Worm (Caenorhabditis elegans): ENCODE data around the gene pezo-1.
A peak's percentile ranks its signal among the peaks of the same experiment; 100 is the strongest.

The pezo-1 gene

DNA sequence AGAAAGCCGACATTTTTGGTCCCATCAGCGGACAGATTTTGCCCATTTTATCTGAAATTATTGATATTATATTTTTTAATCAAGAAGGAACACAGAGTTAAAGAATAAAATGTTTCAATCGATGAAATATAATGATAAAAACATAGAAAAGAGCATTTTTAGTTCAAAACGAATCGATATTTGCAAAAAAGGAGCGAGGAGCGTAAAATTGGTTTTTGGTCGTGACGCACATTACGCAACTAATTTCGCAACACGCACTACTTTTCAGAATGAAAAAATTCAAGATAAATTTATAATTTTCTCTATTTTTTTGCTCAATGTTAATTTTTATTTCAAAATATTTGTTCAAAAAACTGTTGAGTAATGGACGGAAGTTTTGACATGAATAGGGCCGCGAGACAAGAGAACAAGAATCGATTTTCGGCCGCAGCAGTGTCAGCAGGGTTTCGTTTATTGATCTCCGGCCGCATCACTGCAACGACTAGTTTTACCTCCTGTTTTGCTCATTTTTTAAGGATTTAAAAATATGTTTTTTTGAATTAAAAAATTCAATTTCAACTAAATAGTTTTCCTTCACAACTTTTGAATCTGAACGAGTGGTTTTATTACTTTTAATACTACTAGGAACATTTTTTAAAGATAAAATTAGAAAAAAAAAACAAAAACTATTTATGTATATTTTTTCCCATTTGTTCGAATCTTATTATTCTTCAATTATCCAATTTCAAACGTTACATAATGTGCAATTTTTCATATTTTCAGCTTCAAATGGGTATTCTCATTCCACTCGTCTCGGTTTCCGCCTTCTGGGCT, 45.1 kb downstream of the pezo-1 start, which contains the start of the genes F49C12.12 and vha-17:
Gene F49C12.12 (minus strand): TSS at position 51 of the 813 bp plus-strand sequence.
Gene vha-17 (plus strand): TSS at position 763 of the 813 bp plus-strand sequence.
- peak; percentile 19 for TF ChIP-seq nhr-28 (tag; optimal IDR thresholded peaks at IDR 0.05)
- TF ChIP-seq fos-1 (tag; optimal IDR thresholded peaks at IDR 0.05) = no peak
- no peak for TF ChIP-seq daf-16 (GFP tag; optimal IDR thresholded peaks at IDR 0.05)
- TF ChIP-seq daf-16 (tag; optimal IDR thresholded peaks at IDR 0.05) = peak; percentile 55
- peak in 1 of 2 experiments; percentile 56 for TF ChIP-seq lsy-2 (tag; optimal IDR thresholded peaks at IDR 0.05)
- TF ChIP-seq hlh-30 (tag; optimal IDR thresholded peaks at IDR 0.05; ENCODE audit: insufficient read depth) = peak; percentile 66
- TF ChIP-seq lin-38 (GFP tag; IDR thresholded peaks at IDR 0.05) = peak; percentile 26; the same call in 1 of the 2 replicates
- TF ChIP-seq pqm-1 (tag; optimal IDR thresholded peaks at IDR 0.05) = peak; percentile 33
- TF ChIP-seq nhr-77 (tag; optimal IDR thresholded peaks at IDR 0.05) = peak; percentile 74
- TF ChIP-seq dmd-6 (GFP tag; IDR thresholded peaks at IDR 0.05) = peak; percentile 51
- TF ChIP-seq R02D3.7 (tag; optimal IDR thresholded peaks at IDR 0.05) = no peak
- peak; percentile 79 for TF ChIP-seq hlh-11 (tag; optimal IDR thresholded peaks at IDR 0.05)
- peak; percentile 70 for TF ChIP-seq T20F7.1 (GFP tag; optimal IDR thresholded peaks at IDR 0.05)
- TF ChIP-seq ceh-28 (tag; optimal IDR thresholded peaks at IDR 0.05) = peak; percentile 6
- TF ChIP-seq dve-1 (tag; optimal IDR thresholded peaks at IDR 0.05; ENCODE audit: insufficient read depth) = peak; percentile 42
- TF ChIP-seq mep-1 (tag; optimal IDR thresholded peaks at IDR 0.05) = peak; percentile 43
- peak; percentile 7 for TF ChIP-seq dpl-1 (GFP tag; optimal IDR thresholded peaks at IDR 0.05)
- TF ChIP-seq unc-130 (GFP tag; optimal IDR thresholded peaks at IDR 0.05) = no peak
- no peak for TF ChIP-seq lin-13 (GFP tag; optimal IDR thresholded peaks at IDR 0.05)

DNA sequence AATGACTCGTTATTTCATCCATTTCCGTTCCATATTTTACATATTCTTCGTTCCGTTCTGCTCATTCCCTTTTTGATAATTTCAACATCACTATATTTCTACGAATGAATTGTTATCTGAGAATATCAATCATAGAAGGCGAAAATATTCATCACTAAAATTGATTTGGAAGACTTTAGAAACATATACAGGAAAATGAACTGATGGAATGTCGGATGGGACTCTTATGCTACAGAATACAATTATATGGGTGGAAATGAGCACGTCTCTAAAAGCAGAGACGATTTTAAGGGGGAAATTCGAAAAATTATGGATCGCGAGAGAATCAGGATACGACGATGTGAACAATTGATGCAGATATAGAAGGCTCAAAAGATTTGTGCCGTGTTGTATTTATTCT, 46.3 kb downstream of the pezo-1 start:
- TF ChIP-seq nhr-237 (tag; optimal IDR thresholded peaks at IDR 0.05) = no peak
- no peak for TF ChIP-seq ceh-32 (tag; optimal IDR thresholded peaks at IDR 0.05; ENCODE audit: poor library complexity)
- 0 out of 2 replicates have a peak, but pooled peaks have one; percentile 41 for TF ChIP-seq arid-1 (GFP tag; conservative IDR thresholded peaks at IDR 0.05)
- TF ChIP-seq Y5F2A.4 (GFP tag; optimal IDR thresholded peaks at IDR 0.05) = no peak
- TF ChIP-seq zfp-2 (tag; optimal IDR thresholded peaks at IDR 0.05) = no peak
- TF ChIP-seq F10B5.3 (tag; optimal IDR thresholded peaks at IDR 0.05) = no peak
- no peak for TF ChIP-seq ceh-44 (GFP tag; IDR thresholded peaks at IDR 0.05)
- TF ChIP-seq daf-12 (tag; optimal IDR thresholded peaks at IDR 0.05) = no peak
- no peak for TF ChIP-seq unc-130 (GFP tag; optimal IDR thresholded peaks at IDR 0.05)
- no peak for TF ChIP-seq madf-5 (GFP tag; IDR thresholded peaks at IDR 0.05)
- no peak for TF ChIP-seq nhr-76 (tag; optimal IDR thresholded peaks at IDR 0.05)
- TF ChIP-seq vab-7 (GFP tag; IDR thresholded peaks at IDR 0.05) = no peak
- TF ChIP-seq cey-2 (tag; optimal IDR thresholded peaks at IDR 0.05; ENCODE audit: borderline replicate concordance, insufficient read depth) = no peak
- TF ChIP-seq zag-1 (tag; optimal IDR thresholded peaks at IDR 0.05) = no peak
- TF ChIP-seq Y48G9A.11 (GFP tag; IDR thresholded peaks at IDR 0.05) = 0 out of 2 replicates have a peak, but pooled peaks have one; percentile 30
- TF ChIP-seq T20F7.1 (GFP tag; optimal IDR thresholded peaks at IDR 0.05) = no peak
- TF ChIP-seq ZK546.5 (tag; optimal IDR thresholded peaks at IDR 0.05) = no peak
- TF ChIP-seq aly-2 (tag; optimal IDR thresholded peaks at IDR 0.05) = no peak
- no peak for TF ChIP-seq lsy-2 (tag; optimal IDR thresholded peaks at IDR 0.05)
- no peak for TF ChIP-seq daf-16 (GFP tag; optimal IDR thresholded peaks at IDR 0.05)
- peak; percentile 18 for TF ChIP-seq daf-16 (tag; optimal IDR thresholded peaks at IDR 0.05)
- no peak for TF ChIP-seq nhr-25 (tag; optimal IDR thresholded peaks at IDR 0.05; ENCODE audit: borderline replicate concordance, insufficient read depth)
- TF ChIP-seq Y105C5A.15 (GFP tag; IDR thresholded peaks at IDR 0.05) = 0 out of 2 replicates have a peak, but pooled peaks have one; percentile 40
- TF ChIP-seq gei-8 (GFP tag; optimal IDR thresholded peaks at IDR 0.05) = peak; percentile 30
- no peak for TF ChIP-seq hlh-30 (tag; optimal IDR thresholded peaks at IDR 0.05; ENCODE audit: insufficient read depth)
- no peak for TF ChIP-seq lin-15B (tag; optimal IDR thresholded peaks at IDR 0.05)
- peak; percentile 31 for TF ChIP-seq ama-1 (optimal IDR thresholded peaks at IDR 0.05)
- no peak for TF ChIP-seq ceh-62 (tag; optimal IDR thresholded peaks at IDR 0.05)
- no peak for TF ChIP-seq tag-97 (GFP tag; IDR thresholded peaks at IDR 0.05)
- no peak for TF ChIP-seq fkh-10 (GFP tag; optimal IDR thresholded peaks at IDR 0.05)
- TF ChIP-seq ztf-11 (tag; optimal IDR thresholded peaks at IDR 0.05) = no peak
- TF ChIP-seq nhr-10 (tag; optimal IDR thresholded peaks at IDR 0.05) = no peak
- TF ChIP-seq nhr-48 (tag; optimal IDR thresholded peaks at IDR 0.05) = no peak
- peak in 1 of 2 experiments; percentile 51 for TF ChIP-seq unc-62 (GFP tag; optimal IDR thresholded peaks at IDR 0.05 in 1 of 2)
- TF ChIP-seq unc-62 (tag; optimal IDR thresholded peaks at IDR 0.05) = no peak

All from whole organism, L4 larva.